Worm (Caenorhabditis elegans) whole organism, L2 larva: ENCODE data around the gene C26H9A.4.
"Not testable (repeated sequence)": the region's sequence is repeated elsewhere in the genome, so short reads cannot be mapped to it uniquely, and the experiment has no call there.

ENCODE experiments used
- C34F6.9 ChIP-seq: fragments of 150-350 bp; optimal IDR thresholded peaks from 2 replicates; lab custom pipeline; 2014; ENCODE audit warnings: missing biosample characterization, missing genetic modification characterization
- F13H6.1 ChIP-seq: sonication (generic microtip); optimal IDR thresholded peaks from 2 replicates; lab custom pipeline; 2016; ENCODE audit warnings: missing genetic modification characterization, missing compliant biosample characterization
- aly-2 ChIP-seq: fragments of 150-350 bp; optimal IDR thresholded peaks from 2 replicates; lab custom pipeline; 2014; ENCODE audit warnings: missing biosample characterization, missing genetic modification characterization
- blmp-1 ChIP-seq: sonication (generic microtip); optimal IDR thresholded peaks from 2 replicates; lab custom pipeline; 2017; ENCODE audit warnings: missing genetic modification characterization, mild to moderate bottlenecking, missing compliant biosample characterization, antibody characterized with exemption, moderate library complexity; ENCODE audit not compliant: insufficient read depth
- ceh-16 ChIP-seq: fragments of 150-350 bp; optimal IDR thresholded peaks from 2 replicates; lab custom pipeline; 2014; ENCODE audit warnings: missing biosample characterization, missing genetic modification characterization
- ceh-82 ChIP-seq: fragments of 150-350 bp; optimal IDR thresholded peaks from 2 replicates; lab custom pipeline; 2014; ENCODE audit warnings: missing biosample characterization, missing genetic modification characterization
- crh-2 ChIP-seq: sonication (generic microtip); optimal IDR thresholded peaks from 2 replicates; lab custom pipeline; 2017; ENCODE audit warnings: missing biosample characterization, missing genetic modification characterization
- dmd-4 ChIP-seq: sonication (generic microtip); optimal IDR thresholded peaks from 2 replicates; lab custom pipeline; 2017; ENCODE audit warnings: missing biosample characterization, missing genetic modification characterization
- egl-27 ChIP-seq: sonication (generic microtip); optimal IDR thresholded peaks from 3 replicates; lab custom pipeline; 2017; ENCODE audit warnings: missing biosample characterization, missing genetic modification reagents, missing genetic modification characterization
- elt-1 ChIP-seq: fragments of 150-350 bp; optimal IDR thresholded peaks from 2 replicates; lab custom pipeline; 2014; ENCODE audit warnings: missing biosample characterization, missing genetic modification characterization
- elt-3 ChIP-seq: sonication (generic microtip); optimal IDR thresholded peaks from 2 replicates; lab custom pipeline; 2017; ENCODE audit warnings: missing biosample characterization, missing genetic modification characterization
- fos-1 ChIP-seq: fragments of 150-350 bp; optimal IDR thresholded peaks from 2 replicates; lab custom pipeline; 2014; ENCODE audit warnings: missing biosample characterization, missing genetic modification characterization
- gmeb-1 ChIP-seq: fragments of 150-350 bp; optimal IDR thresholded peaks from 2 replicates; lab custom pipeline; 2014; ENCODE audit warnings: missing biosample characterization, missing genetic modification characterization
- lin-13 ChIP-seq: fragments of 150-350 bp; optimal IDR thresholded peaks from 2 replicates; lab custom pipeline; 2014; ENCODE audit warnings: missing biosample characterization, missing genetic modification reagents, missing genetic modification characterization
- lsy-2 ChIP-seq, 2 experiments: fragments of 150-350 bp in 1 of 2; sonication (generic microtip) in 1 of 2; optimal IDR thresholded peaks; 2 replicates each; lab custom pipeline; 2014 to 2017; ENCODE audit warnings: missing biosample characterization in 2 of 2, missing genetic modification characterization in 2 of 2
- mab-5 ChIP-seq: fragments of 150-350 bp; optimal IDR thresholded peaks from 2 replicates; lab custom pipeline; 2014; ENCODE audit warnings: missing biosample characterization, missing genetic modification characterization
- mdl-1 ChIP-seq, 2 experiments: fragments of 150-350 bp in 1 of 2; sonication (generic microtip) in 1 of 2; optimal IDR thresholded peaks; 2 replicates each; lab custom pipeline; 2017; ENCODE audit warnings: missing biosample characterization in 2 of 2, missing genetic modification characterization in 2 of 2
- nhr-10 ChIP-seq: sonication (generic microtip); optimal IDR thresholded peaks from 2 replicates; lab custom pipeline; 2017; ENCODE audit warnings: missing biosample characterization, missing genetic modification characterization
- nhr-12 ChIP-seq: fragments of 150-350 bp; optimal IDR thresholded peaks from 2 replicates; lab custom pipeline; 2014; ENCODE audit warnings: missing biosample characterization, missing genetic modification characterization
- nhr-129 ChIP-seq: fragments of 150-350 bp; optimal IDR thresholded peaks from 2 replicates; lab custom pipeline; 2014; ENCODE audit warnings: missing biosample characterization, missing genetic modification characterization
- nhr-21 ChIP-seq: fragments of 150-350 bp; optimal IDR thresholded peaks from 2 replicates; lab custom pipeline; 2014; ENCODE audit warnings: missing biosample characterization, missing genetic modification characterization
- nhr-6 ChIP-seq: fragments of 150-350 bp; optimal IDR thresholded peaks from 2 replicates; lab custom pipeline; 2014; ENCODE audit warnings: missing biosample characterization, missing genetic modification characterization
- nhr-77 ChIP-seq: fragments of 150-350 bp; optimal IDR thresholded peaks from 2 replicates; lab custom pipeline; 2014; ENCODE audit warnings: missing biosample characterization, missing genetic modification characterization
- sem-4 ChIP-seq: fragments of 150-350 bp; optimal IDR thresholded peaks from 2 replicates; lab custom pipeline; 2014; ENCODE audit warnings: missing biosample characterization, missing genetic modification reagents, missing genetic modification characterization
- sma-9 ChIP-seq, 2 experiments: fragments of 150-350 bp in 1 of 2; sonication (generic microtip) in 1 of 2; optimal IDR thresholded peaks; 2 replicates each; lab custom pipeline; 2014 to 2016; ENCODE audit warnings: missing genetic modification characterization in 2 of 2, mild to moderate bottlenecking in 1 of 2, missing biosample characterization in 1 of 2, missing compliant biosample characterization in 1 of 2, missing genetic modification reagents in 1 of 2, moderate library complexity in 1 of 2
- snpc-4 ChIP-seq: fragments of 150-350 bp; optimal IDR thresholded peaks from 2 replicates; lab custom pipeline; 2014; ENCODE audit warnings: missing biosample characterization, missing genetic modification characterization
- unc-55 ChIP-seq: fragments of 150-350 bp; sonication (generic microtip); optimal IDR thresholded peaks from 3 replicates; lab custom pipeline; 2014; ENCODE audit warnings: missing biosample characterization, missing genetic modification reagents, missing genetic modification characterization
- zag-1 ChIP-seq: fragments of 150-350 bp; optimal IDR thresholded peaks from 2 replicates; lab custom pipeline; 2014; ENCODE audit warnings: missing biosample characterization, missing genetic modification characterization
- ztf-4 ChIP-seq: fragments of 150-350 bp; optimal IDR thresholded peaks from 2 replicates; lab custom pipeline; 2014; ENCODE audit warnings: missing biosample characterization, missing genetic modification characterization

C26H9A.4 gene

DNA sequence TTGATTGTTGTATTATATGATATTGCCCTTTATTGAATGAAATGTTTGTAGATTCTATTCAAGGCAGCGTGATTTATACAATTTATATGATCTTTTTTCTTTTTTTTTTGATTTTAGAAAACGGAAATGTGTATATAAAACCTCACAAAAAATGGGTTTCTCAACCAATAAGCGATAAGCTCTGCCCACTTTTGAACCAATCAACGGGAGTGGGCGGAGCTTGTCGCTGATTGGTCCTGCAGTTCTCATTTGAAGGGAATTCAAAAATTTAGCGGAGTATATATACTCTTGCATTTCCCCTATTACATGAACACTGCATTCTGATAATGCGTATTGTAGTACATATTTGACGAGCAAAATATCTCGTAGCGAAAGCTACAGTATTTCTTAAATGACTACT lies 2.6 kb upstream of the C26H9A.4 start:
- TF ChIP-seq nhr-129 (no peak), lin-13 (GFP tag; lab: Kevin White, UChicago) (no peak), ceh-82 (no peak), nhr-6 (tag; lab: Kevin White, UChicago) (no peak)
- TF ChIP-seq, all 48 proteins: peak for 0

DNA sequence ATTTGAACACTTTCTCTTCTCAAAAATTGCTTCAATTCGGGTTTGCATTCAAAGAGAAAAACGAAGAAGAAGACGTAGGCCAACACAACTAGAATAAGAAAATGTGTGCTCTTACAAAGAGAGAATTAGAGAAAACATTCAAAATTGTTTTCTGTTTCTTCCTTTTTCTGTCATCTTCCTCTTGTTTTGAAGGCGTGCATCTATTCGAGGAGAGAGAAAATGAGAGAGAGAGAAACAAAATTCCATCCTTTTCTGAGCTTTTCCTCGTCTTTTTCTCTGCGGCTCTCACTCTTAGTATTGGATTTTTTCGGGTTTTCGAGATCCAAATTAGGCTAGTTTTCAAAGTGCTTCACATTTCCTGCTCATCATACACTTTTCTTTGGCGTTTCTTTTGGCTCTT lies 1.6 kb upstream of the C26H9A.4 start:
- no peak for TF ChIP-seq nhr-21
- TF ChIP-seq mab-5 (tag; lab: Kevin White, UChicago) = no peak
- TF ChIP-seq mdl-1 (tag; optimal IDR thresholded peaks at IDR 0.05; lab: Kevin White, UChicago) = peak in 1 of 2 experiments; percentile 61
- TF ChIP-seq fos-1 = peak; percentile 9
- TF ChIP-seq sem-4 = peak; percentile 38
- peak; percentile 25 for TF ChIP-seq F13H6.1 (tag; lab: Kevin White, UChicago)
- peak; percentile 58 for TF ChIP-seq nhr-129
- no peak for TF ChIP-seq nhr-77 (tag; lab: Kevin White, UChicago)
- peak; percentile 41 for TF ChIP-seq egl-27 (tag; lab: Kevin White, UChicago)
- peak; percentile 49 for TF ChIP-seq lin-13 (GFP tag; lab: Kevin White, UChicago)
- peak; percentile 69 for TF ChIP-seq crh-2
- peak; percentile 76 for TF ChIP-seq sma-9 (GFP tag; optimal IDR thresholded peaks at IDR 0.05; lab: Kevin White, UChicago)
- TF ChIP-seq sma-9 (tag; optimal IDR thresholded peaks at IDR 0.05; lab: Kevin White, UChicago) = no peak
- TF ChIP-seq zag-1 (tag; lab: Kevin White, UChicago) = peak; percentile 69
- TF ChIP-seq unc-55 = peak; percentile 97
- TF ChIP-seq lsy-2 (tag; optimal IDR thresholded peaks at IDR 0.05; lab: Kevin White, UChicago) = peak; percentile 55 to 73
- no peak for TF ChIP-seq nhr-10 (tag; lab: Kevin White, UChicago)
- peak; percentile 57 for TF ChIP-seq nhr-6 (tag; lab: Kevin White, UChicago)
- peak; percentile 94 for TF ChIP-seq C34F6.9 (tag; lab: Kevin White, UChicago)

DNA sequence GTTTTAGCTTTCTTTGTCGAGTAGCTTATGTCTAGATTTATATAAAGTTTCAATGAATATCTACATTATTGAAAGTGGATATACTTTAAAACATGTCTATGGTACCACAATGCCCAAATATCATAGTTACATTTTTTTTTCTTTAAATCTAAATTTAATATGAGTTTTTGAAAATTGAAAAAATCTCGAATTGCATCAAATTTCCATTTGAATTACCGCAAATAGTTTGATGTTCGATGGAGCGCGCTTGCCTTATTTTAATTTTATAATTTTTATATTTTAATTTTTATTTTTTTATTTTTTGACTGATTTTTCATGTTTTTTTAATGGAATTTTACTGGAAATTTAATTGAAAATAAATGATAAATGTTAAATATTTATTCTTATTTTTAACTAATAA lies 21.5 kb downstream of the C26H9A.4 start, which contains the start of gene T23B5.4:
Gene T23B5.4 (plus strand): TSS at position 301 of the 400 bp plus-strand sequence.
- TF ChIP-seq sem-4 = no peak
- TF ChIP-seq C34F6.9 (tag; lab: Kevin White, UChicago) = no peak
- TF ChIP-seq ceh-16 = no peak
- no peak for TF ChIP-seq mdl-1 (tag; optimal IDR thresholded peaks at IDR 0.05; lab: Kevin White, UChicago)

DNA sequence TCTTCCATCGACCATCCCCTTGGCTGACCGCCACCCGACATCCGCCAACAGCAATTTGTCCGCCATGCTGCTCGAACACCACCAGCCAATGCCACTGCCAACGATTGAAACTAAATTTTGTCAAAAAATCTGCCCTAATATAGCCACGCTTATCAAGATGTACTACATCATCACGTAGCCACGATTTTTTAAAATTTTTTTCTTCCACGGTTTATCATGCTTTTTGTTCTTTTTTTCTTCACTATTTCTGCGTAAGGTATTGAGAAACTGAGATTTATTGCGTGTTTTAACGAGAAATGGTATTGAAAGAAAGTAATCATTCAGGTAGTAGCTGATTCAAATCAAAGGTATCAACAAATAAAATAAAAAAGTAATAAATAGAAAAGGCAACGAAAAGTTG lies 23.9 kb downstream of the C26H9A.4 start, which contains the start of gene T23B5.6:
Gene T23B5.6 (minus strand): TSS at position 101 of the 400 bp plus-strand sequence.
- TF ChIP-seq C34F6.9, nhr-10, ztf-4 (tag; lab: Kevin White, UChicago): not testable (repeated sequence)
- TF ChIP-seq, all 48 proteins: peak for 0; not testable (repeated sequence) for 48

DNA sequence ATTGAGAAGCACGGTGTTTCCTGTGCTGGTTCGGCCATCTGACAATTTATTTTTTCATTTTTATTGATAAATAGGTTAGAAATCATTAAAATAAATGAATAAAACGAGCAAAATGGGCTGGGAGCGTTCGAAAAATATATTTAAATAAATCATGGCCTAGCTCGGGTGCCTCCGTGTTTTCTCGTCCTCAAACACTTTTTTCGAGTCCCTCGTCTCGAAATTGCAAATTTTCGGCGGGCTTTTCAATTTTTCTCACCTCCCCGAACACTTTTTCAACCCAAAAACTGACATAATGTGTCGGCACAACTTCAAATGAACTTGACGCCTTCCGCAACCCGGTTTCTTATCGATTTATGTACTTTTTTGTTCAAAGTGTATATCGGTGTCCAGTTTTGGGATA lies 31.1 kb downstream of the C26H9A.4 start, which contains the start of gene prmt-9:
Gene prmt-9 (minus strand): TSS at position 38 of the 400 bp plus-strand sequence.
- no peak for TF ChIP-seq nhr-77 (tag; lab: Kevin White, UChicago)
- peak; percentile 27 for TF ChIP-seq gmeb-1 (tag; lab: Kevin White, UChicago)
- no peak for TF ChIP-seq nhr-129
- peak; percentile 9 for TF ChIP-seq C34F6.9 (tag; lab: Kevin White, UChicago)
- TF ChIP-seq F13H6.1 (tag; lab: Kevin White, UChicago) = no peak
- peak in 1 of 2 experiments; percentile 5 for TF ChIP-seq lsy-2 (tag; optimal IDR thresholded peaks at IDR 0.05; lab: Kevin White, UChicago)
- TF ChIP-seq unc-55 = peak; percentile 19

DNA sequence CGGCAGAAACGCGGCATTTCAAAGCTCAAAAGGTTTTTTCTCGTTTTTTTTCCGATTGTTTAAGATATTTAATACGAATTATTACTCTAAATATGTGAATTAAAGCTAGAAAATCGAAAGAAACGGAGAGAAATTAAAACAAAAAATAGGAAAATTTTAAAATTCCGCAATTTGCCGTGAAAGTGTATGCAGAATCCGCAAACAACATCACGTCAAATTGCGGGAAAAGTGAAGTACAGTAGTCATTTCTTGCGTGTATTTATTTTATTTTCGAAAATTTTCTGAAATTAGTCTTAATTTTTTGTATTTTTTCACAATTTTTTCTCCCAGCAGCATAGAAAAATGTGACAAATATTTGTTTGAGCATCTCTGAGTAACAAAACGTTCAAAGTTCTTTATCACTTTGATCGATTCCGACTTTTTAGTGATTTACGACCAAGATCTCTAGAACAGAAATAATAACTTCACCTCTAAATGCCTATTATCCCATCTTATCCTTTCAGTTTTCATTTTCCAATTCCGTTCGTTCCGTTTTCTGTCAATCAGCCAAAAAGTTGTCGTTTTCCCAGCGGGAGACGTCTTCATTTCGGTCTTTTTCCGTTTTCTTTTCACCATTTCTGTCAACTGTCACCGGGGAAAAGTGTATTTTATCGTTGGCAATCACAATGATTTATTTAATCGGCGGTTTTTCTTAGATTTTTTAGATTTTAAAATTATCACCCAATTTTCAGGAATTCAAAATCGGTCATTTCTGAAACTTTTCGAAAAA lies 31.8 kb downstream of the C26H9A.4 start:
- TF ChIP-seq elt-1 (tag; lab: Kevin White, UChicago) = no peak
- TF ChIP-seq unc-55 = no peak
- TF ChIP-seq zag-1 (tag; lab: Kevin White, UChicago) = no peak
- TF ChIP-seq elt-3 (tag; lab: Kevin White, UChicago) = no peak
- TF ChIP-seq nhr-21 = no peak
- no peak for TF ChIP-seq gmeb-1 (tag; lab: Kevin White, UChicago)
- TF ChIP-seq snpc-4 (tag; lab: Kevin White, UChicago) = no peak
- TF ChIP-seq nhr-129 = no peak
- no peak for TF ChIP-seq mab-5 (tag; lab: Kevin White, UChicago)
- no peak for TF ChIP-seq nhr-6 (tag; lab: Kevin White, UChicago)
- TF ChIP-seq ztf-4 (tag; lab: Kevin White, UChicago) = no peak
- TF ChIP-seq dmd-4 (tag; lab: Kevin White, UChicago) = no peak
- TF ChIP-seq nhr-12 = no peak
- no peak for TF ChIP-seq aly-2 (tag; lab: Kevin White, UChicago)
- no peak for TF ChIP-seq blmp-1 (tag; lab: Kevin White, UChicago)
